Fruit fly (Drosophila melanogaster): ENCODE data around the gene CG6073.
A peak's percentile ranks its signal among the peaks of the same experiment; 100 is the strongest.

CG6073 gene

dm6 chr3R:26188708-26189107, at the start of gene CG6073:
Gene CG6073 (minus strand): TSS chr3R:26188807.
- TF ChIP-seq fd96Ca (GFP tag; IDR thresholded peaks at IDR 0.05) (0 out of 3 replicates have a peak, but pooled peaks have one; percentile 14), CG8159 (tag; optimal IDR thresholded peaks at IDR 0.05) (no peak), rn (GFP tag; IDR thresholded peaks at IDR 0.05) (no peak), CG13204 (GFP tag; optimal IDR thresholded peaks at IDR 0.05) (no peak), CG34367 (tag; optimal IDR thresholded peaks at IDR 0.05) (no peak), CG32121 (GFP tag; IDR thresholded peaks at IDR 0.05) (no peak), CG17806 (tag; optimal IDR thresholded peaks at IDR 0.05) (no peak), EcR (GFP tag; optimal IDR thresholded peaks at IDR 0.05) (no peak), CG9948 (tag; optimal IDR thresholded peaks at IDR 0.05) (no peak), CG12605 (GFP tag; IDR thresholded peaks at IDR 0.05) (no peak), CG4496 (GFP tag; IDR thresholded peaks at IDR 0.05) (peak; percentile 41; the same call in 1 of the 3 replicates), Snoo (tag; optimal IDR thresholded peaks at IDR 0.05) (no peak), CG8301 (tag; optimal IDR thresholded peaks at IDR 0.05) (no peak)

DNA sequence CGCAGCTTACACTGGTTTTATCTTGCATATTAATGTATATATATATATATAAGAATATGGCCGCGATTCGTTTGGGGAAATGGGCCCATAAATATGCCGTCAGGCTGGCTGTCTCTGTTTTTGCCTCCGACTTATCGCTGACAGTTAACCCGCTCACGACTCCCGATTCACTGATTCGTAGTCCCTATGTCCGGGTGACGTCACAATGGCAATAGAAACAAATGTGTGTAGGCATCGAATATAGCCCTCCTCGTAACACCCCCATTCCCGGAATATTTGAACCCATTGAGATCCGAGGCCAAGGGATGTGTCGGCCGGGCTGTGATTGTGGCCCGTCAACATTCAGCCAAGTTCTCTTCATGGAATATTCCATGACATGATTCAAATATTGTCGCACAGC, 48.9 kb upstream of the CG6073 start:
- TF ChIP-seq rn (GFP tag; IDR thresholded peaks at IDR 0.05) = no peak
- TF ChIP-seq CG12605 (GFP tag; IDR thresholded peaks at IDR 0.05) = no peak
- no peak for TF ChIP-seq Snoo (tag; optimal IDR thresholded peaks at IDR 0.05)
- TF ChIP-seq Pif1A (GFP tag; optimal IDR thresholded peaks at IDR 0.05) = no peak
- no peak for TF ChIP-seq CG8301 (tag; optimal IDR thresholded peaks at IDR 0.05)
- TF ChIP-seq CG13204 (GFP tag; optimal IDR thresholded peaks at IDR 0.05) = no peak
- TF ChIP-seq CG10348 (GFP tag; IDR thresholded peaks at IDR 0.05) = no peak
- no peak for TF ChIP-seq fd96Ca (GFP tag; IDR thresholded peaks at IDR 0.05)
- TF ChIP-seq D1 (tag; optimal IDR thresholded peaks at IDR 0.05) = no peak
- no peak for TF ChIP-seq CG14655 (GFP tag; optimal IDR thresholded peaks at IDR 0.05)
- TF ChIP-seq CG9948 (tag; optimal IDR thresholded peaks at IDR 0.05) = no peak
- TF ChIP-seq CG15710 (tag; optimal IDR thresholded peaks at IDR 0.05) = no peak
- TF ChIP-seq Pif1B (GFP tag; optimal IDR thresholded peaks at IDR 0.05) = no peak
- no peak for TF ChIP-seq CG32121 (GFP tag; IDR thresholded peaks at IDR 0.05)
- TF ChIP-seq CG17806 (tag; optimal IDR thresholded peaks at IDR 0.05) = no peak
- no peak for TF ChIP-seq gl (tag; optimal IDR thresholded peaks at IDR 0.05)
- TF ChIP-seq EcR (GFP tag; optimal IDR thresholded peaks at IDR 0.05) = no peak
- no peak for TF ChIP-seq Ets98B (GFP tag; IDR thresholded peaks at IDR 0.05)

DNA sequence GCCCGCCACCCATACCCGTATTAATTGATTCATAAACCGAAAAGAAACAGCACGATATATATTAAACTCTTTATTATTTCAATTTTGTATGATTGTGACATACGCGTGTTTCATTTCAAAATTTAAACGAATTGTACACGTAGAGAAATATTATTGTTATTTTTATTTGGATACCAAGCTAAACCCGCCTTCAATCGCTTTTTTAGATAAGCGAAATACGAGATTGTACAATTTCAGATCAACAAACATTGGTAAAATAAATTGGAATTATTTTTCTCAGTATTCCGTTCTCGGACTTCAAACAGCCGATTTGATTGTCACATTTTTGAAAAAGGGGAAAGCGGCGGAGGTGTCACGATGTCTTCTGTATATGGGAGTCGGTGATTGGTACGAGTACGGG, 46.4 kb upstream of the CG6073 start:
- TF ChIP-seq CG32121 (GFP tag; IDR thresholded peaks at IDR 0.05) (peak; percentile 36; the same call in 1 of the 2 replicates), Pif1A (GFP tag; optimal IDR thresholded peaks at IDR 0.05) (peak; percentile 13), fd96Ca (GFP tag; IDR thresholded peaks at IDR 0.05) (no peak), CG14655 (GFP tag; optimal IDR thresholded peaks at IDR 0.05) (peak; percentile 17), CG4496 (GFP tag; IDR thresholded peaks at IDR 0.05) (peak; percentile 71), CG8301 (tag; optimal IDR thresholded peaks at IDR 0.05) (peak; percentile 30), Pif1B (GFP tag; optimal IDR thresholded peaks at IDR 0.05) (no peak), CG15710 (tag; optimal IDR thresholded peaks at IDR 0.05) (no peak), rn (GFP tag; IDR thresholded peaks at IDR 0.05) (no peak), CG17806 (tag; optimal IDR thresholded peaks at IDR 0.05) (peak; percentile 5), Snoo (tag; optimal IDR thresholded peaks at IDR 0.05) (peak; percentile 37), Ets98B (GFP tag; IDR thresholded peaks at IDR 0.05) (peak; percentile 45; the same call in 1 of the 2 replicates)

DNA sequence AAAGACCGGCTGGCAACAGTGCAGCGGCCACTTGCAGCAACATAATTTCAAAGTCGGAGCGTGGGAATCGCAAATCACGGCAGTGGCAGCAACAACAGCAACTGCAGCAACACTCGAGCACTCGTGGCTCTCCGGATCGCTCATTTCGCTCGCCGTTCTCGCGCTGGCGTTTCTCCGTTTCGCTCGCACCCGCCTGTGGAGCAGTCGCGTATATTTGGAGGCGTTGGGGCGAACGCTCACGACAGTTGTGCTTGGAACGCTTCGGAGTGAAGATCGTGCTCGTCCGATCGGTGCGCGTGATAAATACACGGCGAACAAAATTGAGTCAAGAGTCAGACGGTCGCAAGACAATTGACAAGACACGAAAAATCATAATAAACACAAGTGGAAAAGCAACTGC, 41.4 kb upstream of the CG6073 start, which contains the start of gene CG12290:
Gene CG12290, plus strand, starts transcription at position 233 of the 400 bp plus-strand sequence.
- TF ChIP-seq CG13204 (GFP tag; optimal IDR thresholded peaks at IDR 0.05) = peak; percentile 84
- TF ChIP-seq D1 (tag; optimal IDR thresholded peaks at IDR 0.05) = no peak
- TF ChIP-seq CG8301 (tag; optimal IDR thresholded peaks at IDR 0.05) = peak; percentile 19
- peak; percentile 76; the same call in 1 of the 2 replicates for TF ChIP-seq CG32121 (GFP tag; IDR thresholded peaks at IDR 0.05)
- 0 out of 2 replicates have a peak, but pooled peaks have one; percentile 57 for TF ChIP-seq CG12605 (GFP tag; IDR thresholded peaks at IDR 0.05)
- peak; percentile 39 for TF ChIP-seq Pif1B (GFP tag; optimal IDR thresholded peaks at IDR 0.05)
- TF ChIP-seq Pif1A (GFP tag; optimal IDR thresholded peaks at IDR 0.05) = peak; percentile 53
- TF ChIP-seq CG9948 (tag; optimal IDR thresholded peaks at IDR 0.05) = no peak
- peak; percentile 84 for TF ChIP-seq fd96Ca (GFP tag; IDR thresholded peaks at IDR 0.05)
- TF ChIP-seq Ets98B (GFP tag; IDR thresholded peaks at IDR 0.05) = peak; percentile 81
- TF ChIP-seq rn (GFP tag; IDR thresholded peaks at IDR 0.05) = no peak
- peak; percentile 32 for TF ChIP-seq Snoo (tag; optimal IDR thresholded peaks at IDR 0.05)
- no peak for TF ChIP-seq CG17806 (tag; optimal IDR thresholded peaks at IDR 0.05)
- TF ChIP-seq EcR (GFP tag; optimal IDR thresholded peaks at IDR 0.05) = peak; percentile 4
- TF ChIP-seq CG34367 (tag; optimal IDR thresholded peaks at IDR 0.05) = no peak
- peak; percentile 87; the same call in 2 of the 3 replicates for TF ChIP-seq CG4496 (GFP tag; IDR thresholded peaks at IDR 0.05)
- no peak for TF ChIP-seq gl (tag; optimal IDR thresholded peaks at IDR 0.05)
- TF ChIP-seq CG14655 (GFP tag; optimal IDR thresholded peaks at IDR 0.05) = no peak
- TF ChIP-seq CG15710 (tag; optimal IDR thresholded peaks at IDR 0.05) = peak; percentile 7
- no peak for TF ChIP-seq CG10348 (GFP tag; IDR thresholded peaks at IDR 0.05)
- no peak for TF ChIP-seq CG8159 (tag; optimal IDR thresholded peaks at IDR 0.05)

DNA sequence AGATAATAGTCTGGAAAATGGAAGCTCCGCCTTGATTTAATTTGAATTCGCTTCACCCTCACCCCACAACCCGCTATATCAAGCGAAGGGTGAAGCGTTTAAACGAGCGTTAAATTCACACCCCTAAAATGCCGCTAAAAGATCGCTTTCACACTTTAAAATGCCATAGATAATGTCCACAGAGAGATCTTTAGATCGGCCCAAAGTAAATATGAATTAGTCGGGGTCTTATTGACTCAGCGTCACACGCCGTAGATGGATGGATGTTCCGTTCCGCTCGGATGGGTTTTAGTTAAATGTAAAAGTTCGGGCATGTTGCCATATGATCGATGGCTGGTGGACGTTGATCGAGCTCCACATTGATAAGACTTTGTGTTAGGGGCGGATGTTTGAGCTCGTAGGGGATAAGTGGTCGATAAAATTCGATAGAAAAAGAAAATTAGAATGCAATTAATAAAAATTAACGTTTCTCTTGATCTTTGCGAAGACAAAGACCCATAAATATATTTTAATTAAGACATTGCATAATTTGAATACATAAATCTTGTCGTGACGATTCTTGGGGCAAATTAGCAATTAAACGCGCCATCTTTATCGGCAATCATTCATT, 39.5 kb upstream of the CG6073 start:
- TF ChIP-seq D1 (tag; optimal IDR thresholded peaks at IDR 0.05) (no peak), EcR (GFP tag; optimal IDR thresholded peaks at IDR 0.05) (no peak), CG15710 (tag; optimal IDR thresholded peaks at IDR 0.05) (no peak), rn (GFP tag; IDR thresholded peaks at IDR 0.05) (no peak)
